Worm (Caenorhabditis elegans) whole organism, L1 larva: ENCODE data around the gene zipt-3.

Source experiments
- C04F5.9 ChIP-seq: sonication (generic microtip); optimal IDR thresholded peaks from 2 replicates; lab custom pipeline; 2016; ENCODE audit warnings: missing genetic modification characterization, missing compliant biosample characterization
- F16B12.6 ChIP-seq: fragments of 150-350 bp; optimal IDR thresholded peaks from 2 replicates; lab custom pipeline; 2014; ENCODE audit warnings: missing biosample characterization, missing genetic modification characterization
- aha-1 ChIP-seq: fragments of 150-350 bp; optimal IDR thresholded peaks from 2 replicates; lab custom pipeline; 2014; ENCODE audit warnings: missing biosample characterization, missing genetic modification characterization
- ama-1 ChIP-seq: fragments of 150-350 bp; optimal IDR thresholded peaks from 2 replicates; lab custom pipeline; 2014
- blmp-1 ChIP-seq: fragments of 150-350 bp; optimal IDR thresholded peaks from 2 replicates; lab custom pipeline; 2014; ENCODE audit warnings: missing biosample characterization, missing genetic modification characterization
- ceh-63 ChIP-seq: fragments of 200-800 bp; sonication (Bioruptor generic); optimal IDR thresholded peaks from 2 replicates; lab custom pipeline; 2018; ENCODE audit warnings: mild to moderate bottlenecking, missing genetic modification characterization, missing compliant biosample characterization
- ceh-82 ChIP-seq, 3 experiments: fragments of 150-350 bp in 1 of 3; sonication (generic microtip) in 2 of 3; optimal IDR thresholded peaks; 2 replicates each; lab custom pipeline; 2014 to 2017; ENCODE audit warnings: missing biosample characterization in 3 of 3, missing genetic modification characterization in 3 of 3
- ceh-90 ChIP-seq: sonication (generic microtip); optimal IDR thresholded peaks from 2 replicates; lab custom pipeline; 2016; ENCODE audit warnings: missing genetic modification characterization, missing compliant biosample characterization
- ces-1 ChIP-seq: fragments of 150-350 bp; optimal IDR thresholded peaks from 2 replicates; lab custom pipeline; 2014; ENCODE audit warnings: missing biosample characterization, missing genetic modification reagents, missing genetic modification characterization
- efl-3 ChIP-seq: fragments of 200-800 bp; sonication (Bioruptor generic); optimal IDR thresholded peaks from 2 replicates; lab custom pipeline; 2018; ENCODE audit warnings: mild to moderate bottlenecking, missing genetic modification characterization, missing compliant biosample characterization
- elt-3 ChIP-seq, 6 experiments: fragments of 150-350 bp in 1 of 6; sonication (generic microtip); optimal IDR thresholded peaks; 2 replicates each; lab custom pipeline; 2017 to 2018; ENCODE audit warnings: missing biosample characterization in 6 of 6, missing genetic modification characterization in 6 of 6, inconsistent platforms in 1 of 6
- fkh-10 ChIP-seq: sonication (generic microtip); optimal IDR thresholded peaks from 2 replicates; lab custom pipeline; 2017; ENCODE audit warnings: missing biosample characterization, missing genetic modification reagents, missing genetic modification characterization
- fos-1 ChIP-seq: fragments of 150-350 bp; optimal IDR thresholded peaks from 2 replicates; lab custom pipeline; 2014; ENCODE audit warnings: missing biosample characterization, missing genetic modification characterization
- hlh-4 ChIP-seq: sonication (generic microtip); optimal IDR thresholded peaks from 2 replicates; lab custom pipeline; 2016; ENCODE audit warnings: mild to moderate bottlenecking, missing genetic modification characterization, missing compliant biosample characterization
- lin-14 ChIP-seq: fragments of 200-800 bp; sonication (Bioruptor generic); optimal IDR thresholded peaks from 2 replicates; lab custom pipeline; 2018; ENCODE audit warnings: mild to moderate bottlenecking, missing genetic modification characterization, moderate library complexity, missing compliant biosample characterization
- lin-35 ChIP-seq, 2 experiments: fragments of 150-350 bp; optimal IDR thresholded peaks; 2 replicates each; lab custom pipeline; 2014; ENCODE audit warnings: missing biosample characterization in 2 of 2, missing genetic modification characterization in 2 of 2, missing genetic modification reagents in 2 of 2
- lir-3 ChIP-seq: sonication (generic microtip); optimal IDR thresholded peaks from 2 replicates; lab custom pipeline; 2016; ENCODE audit warnings: mild to moderate bottlenecking, missing genetic modification characterization, moderate library complexity, missing compliant biosample characterization; ENCODE audit not compliant: poor library complexity
- lsy-2 ChIP-seq, 2 experiments: fragments of 150-350 bp; optimal IDR thresholded peaks; 2 replicates each; lab custom pipeline; 2014; ENCODE audit warnings: missing biosample characterization in 2 of 2, missing genetic modification characterization in 2 of 2
- mdl-1 ChIP-seq, 2 experiments: fragments of 150-350 bp; optimal IDR thresholded peaks; 2 replicates each; lab custom pipeline; 2014 to 2017; ENCODE audit warnings: missing biosample characterization in 2 of 2, missing genetic modification characterization in 2 of 2, inconsistent platforms in 1 of 2
- mep-1 ChIP-seq: fragments of 150-350 bp; optimal IDR thresholded peaks from 2 replicates; lab custom pipeline; 2014; ENCODE audit warnings: missing biosample characterization, missing genetic modification characterization
- nhr-11 ChIP-seq: fragments of 150-350 bp; optimal IDR thresholded peaks from 2 replicates; lab custom pipeline; 2014; ENCODE audit warnings: missing biosample characterization, missing genetic modification characterization
- nhr-71 ChIP-seq: sonication (generic microtip); optimal IDR thresholded peaks from 2 replicates; lab custom pipeline; 2016; ENCODE audit warnings: mild to moderate bottlenecking, missing genetic modification characterization, moderate library complexity, missing compliant biosample characterization
- nhr-77 ChIP-seq: fragments of 150-350 bp; optimal IDR thresholded peaks from 2 replicates; lab custom pipeline; 2014; ENCODE audit warnings: missing biosample characterization, missing genetic modification characterization
- nhr-85 ChIP-seq: sonication (generic microtip); peaks from one replicate; lab custom pipeline; 2016; ENCODE audit warnings: missing genetic modification characterization, inconsistent platforms, missing compliant biosample characterization
- pqm-1 ChIP-seq: sonication (generic microtip); optimal IDR thresholded peaks from 3 replicates; lab custom pipeline; 2017; ENCODE audit warnings: missing biosample characterization, missing genetic modification characterization
- skn-1 ChIP-seq: fragments of 150-350 bp; optimal IDR thresholded peaks from 2 replicates; lab custom pipeline; 2014; ENCODE audit warnings: missing biosample characterization, missing genetic modification characterization
- snu-23 ChIP-seq: sonication (generic microtip); optimal IDR thresholded peaks from 2 replicates; lab custom pipeline; 2016; ENCODE audit warnings: missing genetic modification characterization, missing compliant biosample characterization
- sptf-1 ChIP-seq: fragments of 150-350 bp; optimal IDR thresholded peaks from 2 replicates; lab custom pipeline; 2014; ENCODE audit warnings: missing biosample characterization, missing genetic modification characterization
- sup-37 ChIP-seq: fragments of 200-800 bp; sonication (Bioruptor generic); optimal IDR thresholded peaks from 2 replicates; lab custom pipeline; 2018; ENCODE audit warnings: mild to moderate bottlenecking, missing genetic modification characterization, missing compliant biosample characterization
- unc-130 ChIP-seq: fragments of 150-350 bp; optimal IDR thresholded peaks from 2 replicates; lab custom pipeline; 2017; ENCODE audit warnings: missing biosample characterization, missing genetic modification characterization, inconsistent platforms
- unc-86 ChIP-seq: sonication (generic microtip); optimal IDR thresholded peaks from 2 replicates; lab custom pipeline; 2016; ENCODE audit warnings: missing genetic modification characterization, missing compliant biosample characterization
- unc-98 ChIP-seq: fragments of 200-800 bp; sonication (Bioruptor generic); IDR thresholded peaks from 2 replicates; pipeline ENCODE4 v1.3.6; 2022; ENCODE audit warnings: missing genetic modification characterization, missing compliant biosample characterization
- vab-15 ChIP-seq: sonication (generic microtip); optimal IDR thresholded peaks from 2 replicates; lab custom pipeline; 2017; ENCODE audit warnings: missing genotype, mild to moderate bottlenecking, missing genetic modification characterization, missing compliant biosample characterization

zipt-3 gene

ce11 chrII:5727707-5728106 lies 9.8 kb downstream of the zipt-3 start, which contains the start of gene rab-3:
rab-3 (minus strand) TSS chrII:5727853.
- TF ChIP-seq ces-1 (GFP tag; lab: Kevin White, UChicago) (peak; percentile 57), fkh-10 (GFP tag; lab: Kevin White, UChicago) (peak; percentile 91), lin-14 (GFP tag; lab: Kevin White, UChicago) (peak; percentile 62), unc-98 (GFP tag; lab: Robert Waterston, UW) (no peak), skn-1 (tag; lab: Kevin White, UChicago) (no peak), ceh-82 (tag; optimal IDR thresholded peaks at IDR 0.05; lab: Kevin White, UChicago) (peak in 1 of 3 experiments; percentile 11)

- TF ChIP-seq efl-3 (GFP tag; lab: Kevin White, UChicago): no peak
- TF ChIP-seq elt-3 (tag; optimal IDR thresholded peaks at IDR 0.05; lab: Kevin White, UChicago): no peak
- no peak for TF ChIP-seq pqm-1 (tag; lab: Kevin White, UChicago)
- TF ChIP-seq unc-130 (tag; lab: Kevin White, UChicago): no peak
- no peak for TF ChIP-seq sup-37
- TF ChIP-seq mep-1 (tag; lab: Kevin White, UChicago): no peak
- no peak for TF ChIP-seq aha-1 (tag; lab: Kevin White, UChicago)
- no peak for TF ChIP-seq snu-23 (GFP tag; lab: Kevin White, UChicago)
- TF ChIP-seq vab-15 (tag; lab: Kevin White, UChicago): no peak
- no peak for TF ChIP-seq ceh-63 (GFP tag; lab: Kevin White, UChicago)
- TF ChIP-seq fos-1: no peak
- no peak for TF ChIP-seq nhr-77 (tag; lab: Kevin White, UChicago)
- TF ChIP-seq nhr-11 (tag; lab: Kevin White, UChicago): no peak
- TF ChIP-seq sptf-1 (tag; lab: Kevin White, UChicago): no peak
- TF ChIP-seq lsy-2 (tag; optimal IDR thresholded peaks at IDR 0.05; lab: Kevin White, UChicago): no peak
Observed at ce11 chrII:5730343-5731083, 12.6 kb downstream of the zipt-3 start, which contains the start of the genes C18A3.7 and C18A3.11. C18A3.7 (minus strand) TSS chrII:5730443. C18A3.11 (plus strand) TSS chrII:5731033.

ce11 chrII:5734883-5735282 lies 17.0 kb downstream of the zipt-3 start:
- TF ChIP-seq lir-3 (no peak), F16B12.6 (tag; lab: Kevin White, UChicago) (no peak), hlh-4 (no peak), unc-86 (tag; lab: Kevin White, UChicago) (no peak), ces-1 (GFP tag; lab: Kevin White, UChicago) (no peak), C04F5.9 (tag; lab: Kevin White, UChicago) (no peak), vab-15 (tag; lab: Kevin White, UChicago) (no peak)

- TF ChIP-seq unc-86 (tag; lab: Kevin White, UChicago): no peak
- no peak for TF ChIP-seq ama-1 (lab: Kevin White, UChicago)
- TF ChIP-seq blmp-1 (tag; lab: Kevin White, UChicago): peak; percentile 30
- TF ChIP-seq unc-130 (tag; lab: Kevin White, UChicago): no peak
- no peak for TF ChIP-seq mdl-1 (tag; optimal IDR thresholded peaks at IDR 0.05; lab: Kevin White, UChicago)
- TF ChIP-seq nhr-85 (tag; lab: Kevin White, UChicago): peak; percentile 45
- no peak for TF ChIP-seq nhr-71 (tag; lab: Kevin White, UChicago)
- TF ChIP-seq ceh-82 (tag; optimal IDR thresholded peaks at IDR 0.05; lab: Kevin White, UChicago): no peak
- TF ChIP-seq ceh-90 (tag; lab: Kevin White, UChicago): no peak
- no peak for TF ChIP-seq lir-3
Observed at ce11 chrII:5735744-5736143, 17.8 kb downstream of the zipt-3 start.

ce11 chrII:5736599-5736998 lies 18.7 kb downstream of the zipt-3 start:
- peak; percentile 23 for TF ChIP-seq unc-86 (tag; lab: Kevin White, UChicago)
- TF ChIP-seq lin-35 (GFP tag; optimal IDR thresholded peaks at IDR 0.05; lab: Kevin White, UChicago): no peak
